Worm (Caenorhabditis elegans): ENCODE results near the gene Y43C5A.3.
A peak's percentile ranks its signal among the peaks of the same experiment; 100 is the strongest.

ce11 chrIV:10242458-10243123 is 31.2 kb upstream of the Y43C5A.3 start:
- no peak for TF ChIP-seq unc-86 (tag; optimal IDR thresholded peaks at IDR 0.05)
- TF ChIP-seq elt-3 (tag; optimal IDR thresholded peaks at IDR 0.05): peak in 1 of 6 experiments; percentile 7
- TF ChIP-seq lin-39 (tag; optimal IDR thresholded peaks at IDR 0.05): no peak
- TF ChIP-seq pqm-1 (tag; optimal IDR thresholded peaks at IDR 0.05): no peak
- peak; percentile 4 for TF ChIP-seq lin-13 (GFP tag; optimal IDR thresholded peaks at IDR 0.05)
- TF ChIP-seq unc-62 (GFP tag; optimal IDR thresholded peaks at IDR 0.05): no peak
- peak; percentile 41 for TF ChIP-seq mep-1 (tag; optimal IDR thresholded peaks at IDR 0.05)
- no peak for TF ChIP-seq zag-1 (tag; optimal IDR thresholded peaks at IDR 0.05)
- no peak for TF ChIP-seq ceh-63 (GFP tag; optimal IDR thresholded peaks at IDR 0.05)
- TF ChIP-seq hpl-2 (GFP tag; optimal IDR thresholded peaks at IDR 0.05): no peak
- no peak for TF ChIP-seq nhr-11 (tag; optimal IDR thresholded peaks at IDR 0.05)

Data from whole organism, L1 larva.